Worm (Caenorhabditis elegans) whole organism, young adult: ENCODE measurements around the gene ptr-19.

Source experiments
- B0035.1 ChIP-seq: sonication (generic microtip); optimal IDR thresholded peaks from 2 replicates; lab custom pipeline; 2016; ENCODE audit warnings: missing genetic modification characterization, mild to moderate bottlenecking, missing compliant biosample characterization, missing genotype, missing genetic modification reagents
- B0336.3 ChIP-seq: fragments of 200-800 bp; sonication (Bioruptor generic); IDR thresholded peaks from 2 replicates; pipeline ENCODE4 v1.3.6; 2022; ENCODE audit warnings: missing genetic modification characterization, missing compliant biosample characterization
- C17E4.6 ChIP-seq: fragments of 200-800 bp; sonication (Bioruptor generic); IDR thresholded peaks from 2 replicates; pipeline ENCODE4 v1.3.6; 2022; ENCODE audit warnings: missing genetic modification reagents, missing genetic modification characterization, missing compliant biosample characterization
- D2030.7 ChIP-seq: fragments of 200-800 bp; sonication (Bioruptor generic); IDR thresholded peaks from 2 replicates; pipeline ENCODE4 v1.3.6; 2022; ENCODE audit warnings: missing genetic modification reagents, missing genetic modification characterization, missing compliant biosample characterization
- F22D6.2 ChIP-seq: sonication (generic microtip); optimal IDR thresholded peaks from 2 replicates; lab custom pipeline; 2016; ENCODE audit warnings: mild to moderate bottlenecking, missing genetic modification characterization, missing compliant biosample characterization
- F23B12.7 ChIP-seq: sonication (generic microtip); optimal IDR thresholded peaks from 2 replicates; lab custom pipeline; 2017; ENCODE audit warnings: missing genetic modification characterization, mild to moderate bottlenecking, missing compliant biosample characterization, antibody characterized with exemption, moderate library complexity; ENCODE audit not compliant: insufficient read depth
- F33H1.4 ChIP-seq: fragments of 200-800 bp; sonication (Bioruptor generic); IDR thresholded peaks from 2 replicates; pipeline ENCODE4 v1.3.6; 2022; ENCODE audit warnings: missing genetic modification reagents, missing genetic modification characterization, missing compliant biosample characterization
- F52B5.7 ChIP-seq: sonication (generic microtip); optimal IDR thresholded peaks from 2 replicates; lab custom pipeline; 2016; ENCODE audit warnings: mild to moderate bottlenecking, missing genetic modification characterization, missing compliant biosample characterization
- Y53G8AR.9 ChIP-seq: fragments of 200-800 bp; sonication (Bioruptor generic); conservative IDR thresholded peaks from 2 replicates; pipeline ENCODE4 v1.3.6; 2022; ENCODE audit warnings: missing genetic modification reagents, missing genetic modification characterization, missing compliant biosample characterization
- Y67H2A.10 ChIP-seq: fragments of 200-800 bp; sonication (Bioruptor generic); conservative IDR thresholded peaks from 2 replicates; pipeline ENCODE4 v1.3.6; 2022; ENCODE audit warnings: missing genetic modification reagents, missing genetic modification characterization, missing compliant biosample characterization
- Y79H2A.3 ChIP-seq: fragments of 200-800 bp; sonication (Bioruptor generic); conservative IDR thresholded peaks from 2 replicates; pipeline ENCODE4 v1.3.6; 2022; ENCODE audit warnings: missing genetic modification reagents, missing genetic modification characterization, missing compliant biosample characterization
- akir-1 ChIP-seq: fragments of 200-800 bp; sonication (Bioruptor generic); optimal IDR thresholded peaks from 2 replicates; lab custom pipeline; 2018; ENCODE audit warnings: mild to moderate bottlenecking, missing genetic modification characterization, moderate library complexity, missing compliant biosample characterization
- atf-7 ChIP-seq: sonication (generic microtip); optimal IDR thresholded peaks from 2 replicates; lab custom pipeline; 2017; ENCODE audit warnings: mild to moderate bottlenecking, missing genetic modification characterization, missing compliant biosample characterization
- attf-5 ChIP-seq: fragments of 200-800 bp; sonication (Bioruptor generic); optimal IDR thresholded peaks from 2 replicates; lab custom pipeline; 2018; ENCODE audit warnings: mild to moderate bottlenecking, missing genetic modification characterization, missing compliant biosample characterization
- attf-6 ChIP-seq: fragments of 200-800 bp; sonication (Bioruptor generic); IDR thresholded peaks from 2 replicates; pipeline ENCODE4 v1.3.6; 2022; ENCODE audit warnings: missing genetic modification reagents, missing genetic modification characterization, missing compliant biosample characterization
- cebp-1 ChIP-seq, 2 experiments: fragments of 200-800 bp in 1 of 2; sonication (Bioruptor generic) in 1 of 2; sonication (generic microtip) in 1 of 2; IDR thresholded peaks in 1 of 2; optimal IDR thresholded peaks in 1 of 2; 2 replicates each; pipeline versions ENCODE4 v1.3.6 to Lab custom; 2017 to 2022; ENCODE audit warnings: missing compliant biosample characterization in 2 of 2, missing genetic modification characterization in 2 of 2, mild to moderate bottlenecking in 1 of 2, missing genetic modification reagents in 1 of 2, moderate library complexity in 1 of 2
- dox-1 ChIP-seq: fragments of 200-800 bp; sonication (Bioruptor generic); IDR thresholded peaks from 2 replicates; pipeline ENCODE4 v1.3.6; 2022; ENCODE audit warnings: missing genetic modification reagents, missing genetic modification characterization, missing compliant biosample characterization
- dpl-1 ChIP-seq: fragments of 150-350 bp; optimal IDR thresholded peaks from 2 replicates; lab custom pipeline; 2014; ENCODE audit warnings: missing biosample characterization, missing genetic modification reagents, missing genetic modification characterization
- ekl-4 ChIP-seq: fragments of 200-800 bp; sonication (Bioruptor generic); IDR thresholded peaks from 2 replicates; pipeline ENCODE4 v1.3.6; 2022; ENCODE audit warnings: missing genetic modification reagents, missing genetic modification characterization, missing compliant biosample characterization
- ets-4 ChIP-seq: fragments of 200-800 bp; sonication (Bioruptor generic); optimal IDR thresholded peaks from 2 replicates; lab custom pipeline; 2018; ENCODE audit warnings: mild to moderate bottlenecking, missing genetic modification characterization, missing compliant biosample characterization
- him-1 ChIP-seq: sonication (generic microtip); optimal IDR thresholded peaks from 2 replicates; lab custom pipeline; 2016; ENCODE audit warnings: missing genotype, missing genetic modification reagents, missing genetic modification characterization, missing compliant biosample characterization
- hlh-26 ChIP-seq: fragments of 200-800 bp; sonication (Bioruptor generic); conservative IDR thresholded peaks from 2 replicates; pipeline ENCODE4 v1.3.6; 2022; ENCODE audit warnings: missing genetic modification reagents, missing genetic modification characterization, missing compliant biosample characterization
- let-607 ChIP-seq, 2 experiments: fragments of 200-800 bp in 1 of 2; sonication (Bioruptor generic) in 1 of 2; sonication (generic microtip) in 1 of 2; optimal IDR thresholded peaks; 2 replicates each; lab custom pipeline; 2016 to 2018; ENCODE audit warnings: mild to moderate bottlenecking in 2 of 2, missing compliant biosample characterization in 2 of 2, missing genetic modification characterization in 2 of 2, moderate library complexity in 2 of 2, missing genotype in 1 of 2
- lin-54 ChIP-seq: fragments of 200-800 bp; sonication (Bioruptor generic); optimal IDR thresholded peaks from 2 replicates; lab custom pipeline; 2018; ENCODE audit warnings: mild to moderate bottlenecking, missing genetic modification characterization, missing compliant biosample characterization
- lsl-1 ChIP-seq: fragments of 200-800 bp; sonication (Bioruptor generic); optimal IDR thresholded peaks from 2 replicates; lab custom pipeline; 2018; ENCODE audit warnings: mild to moderate bottlenecking, missing genetic modification characterization, moderate library complexity, missing compliant biosample characterization
- madf-3 ChIP-seq: fragments of 200-800 bp; sonication (Bioruptor generic); IDR thresholded peaks from 2 replicates; pipeline ENCODE4 v1.3.6; 2022; ENCODE audit warnings: missing genetic modification reagents, missing genetic modification characterization, missing compliant biosample characterization
- madf-6 ChIP-seq: fragments of 200-800 bp; sonication (Bioruptor generic); IDR thresholded peaks from 2 replicates; pipeline ENCODE4 v1.3.6; 2022; ENCODE audit warnings: missing genetic modification reagents, missing genetic modification characterization, missing compliant biosample characterization
- madf-8 ChIP-seq: fragments of 200-800 bp; sonication (Bioruptor generic); conservative IDR thresholded peaks from 2 replicates; pipeline ENCODE4 v1.3.6; 2022; ENCODE audit warnings: missing genetic modification reagents, missing genetic modification characterization, missing compliant biosample characterization
- nfyb-1 ChIP-seq: fragments of 200-800 bp; sonication (Bioruptor generic); IDR thresholded peaks from 2 replicates; pipeline ENCODE4 v1.3.6; 2022; ENCODE audit warnings: missing genetic modification reagents, missing genetic modification characterization, missing compliant biosample characterization
- nhr-120 ChIP-seq: fragments of 200-800 bp; sonication (Bioruptor generic); IDR thresholded peaks from 2 replicates; pipeline ENCODE4 v1.3.6; 2022; ENCODE audit warnings: missing genetic modification characterization, missing compliant biosample characterization
- nhr-80 ChIP-seq: sonication (generic microtip); optimal IDR thresholded peaks from 2 replicates; lab custom pipeline; 2016; ENCODE audit warnings: missing genetic modification characterization, missing compliant biosample characterization
- pha-4 ChIP-seq: fragments of 150-350 bp; sonication (generic microtip); optimal IDR thresholded peaks from 2 replicates; lab custom pipeline; 2014; ENCODE audit warnings: missing biosample characterization, missing genetic modification reagents, missing genetic modification characterization
- rcor-1 ChIP-seq: fragments of 200-800 bp; sonication (Bioruptor generic); IDR thresholded peaks from 2 replicates; pipeline ENCODE4 v1.3.6; 2022; ENCODE audit warnings: missing genetic modification reagents, missing genetic modification characterization, missing compliant biosample characterization
- repo-1 ChIP-seq: sonication (generic microtip); optimal IDR thresholded peaks from 2 replicates; lab custom pipeline; 2017; ENCODE audit warnings: mild to moderate bottlenecking, missing genetic modification characterization, missing compliant biosample characterization
- sea-2 ChIP-seq: fragments of 200-800 bp; sonication (Bioruptor generic); IDR thresholded peaks from 2 replicates; pipeline ENCODE4 v1.3.6; 2022; ENCODE audit warnings: missing genetic modification characterization, missing compliant biosample characterization
- snpc-1.1 ChIP-seq: sonication (generic microtip); optimal IDR thresholded peaks from 2 replicates; lab custom pipeline; 2017; ENCODE audit warnings: missing genetic modification characterization, mild to moderate bottlenecking, missing compliant biosample characterization, antibody characterized with exemption, moderate library complexity, missing genotype, missing genetic modification reagents; ENCODE audit not compliant: insufficient read depth
- xnd-1 ChIP-seq: sonication (generic microtip); optimal IDR thresholded peaks from 2 replicates; lab custom pipeline; 2016; ENCODE audit warnings: missing genotype, missing genetic modification reagents, missing genetic modification characterization, missing compliant biosample characterization
- ztf-28 ChIP-seq: fragments of 200-800 bp; sonication (Bioruptor generic); IDR thresholded peaks from 2 replicates; pipeline ENCODE4 v1.3.6; 2022; ENCODE audit warnings: missing genetic modification reagents, missing genetic modification characterization, missing compliant biosample characterization
- ztf-3 ChIP-seq: fragments of 200-800 bp; sonication (Bioruptor generic); optimal IDR thresholded peaks from 2 replicates; lab custom pipeline; 2018; ENCODE audit warnings: mild to moderate bottlenecking, missing genetic modification characterization, missing compliant biosample characterization

Gene ptr-19

ce11 chrIII:10820592-10821242, 39.1 kb downstream of the ptr-19 start:
- TF ChIP-seq ekl-4 (no peak), B0336.3 (GFP tag; lab: Robert Waterston, UW) (no peak), ztf-3 (GFP tag; lab: Kevin White, UChicago) (no peak), pha-4 (tag; lab: Kevin White, UChicago) (no peak), F33H1.4 (peak; percentile 88), B0035.1 (tag; lab: Kevin White, UChicago) (no peak), madf-3 (GFP tag; lab: Robert Waterston, UW) (no peak), D2030.7 (GFP tag; lab: Robert Waterston, UW) (peak; percentile 42; the same call in 1 of the 2 replicates), nhr-80 (tag; lab: Kevin White, UChicago) (peak; percentile 4), snpc-1.1 (tag; lab: Kevin White, UChicago) (no peak), madf-6 (GFP tag; lab: Robert Waterston, UW) (peak; percentile 78), repo-1 (tag; lab: Kevin White, UChicago) (no peak), madf-8 (GFP tag; lab: Robert Waterston, UW) (peak; percentile 56), lsl-1 (peak; percentile 96), attf-5 (GFP tag; lab: Kevin White, UChicago) (no peak), hlh-26 (GFP tag; lab: Robert Waterston, UW) (no peak), xnd-1 (tag; lab: Kevin White, UChicago) (peak; percentile 77), akir-1 (GFP tag; lab: Kevin White, UChicago) (no peak), ztf-28 (GFP tag; lab: Robert Waterston, UW) (no peak), F22D6.2 (no peak), ets-4 (no peak), Y53G8AR.9 (GFP tag; lab: Robert Waterston, UW) (0 out of 2 replicates have a peak, but pooled peaks have one; percentile 48), F23B12.7 (tag; lab: Kevin White, UChicago) (peak; percentile 16), rcor-1 (GFP tag; lab: Robert Waterston, UW) (no peak), nhr-120 (GFP tag; lab: Robert Waterston, UW) (no peak), him-1 (peak; percentile 6), lin-54 (GFP tag; lab: Kevin White, UChicago) (no peak), dox-1 (peak; percentile 37; the same call in 1 of the 2 replicates), dpl-1 (GFP tag; lab: Kevin White, UChicago) (no peak), atf-7 (tag; lab: Kevin White, UChicago) (no peak), Y79H2A.3 (no peak), sea-2 (GFP tag; lab: Robert Waterston, UW) (no peak), let-607 (tag; optimal IDR thresholded peaks at IDR 0.05; lab: Kevin White, UChicago) (peak in 1 of 2 experiments; percentile 61), nfyb-1 (GFP tag; lab: Robert Waterston, UW) (0 out of 2 replicates have a peak, but pooled peaks have one; percentile 23), C17E4.6 (GFP tag; lab: Robert Waterston, UW) (no peak), attf-6 (GFP tag; lab: Robert Waterston, UW) (no peak), F52B5.7 (no peak), Y67H2A.10 (GFP tag; lab: Robert Waterston, UW) (no peak), cebp-1 (GFP tag; IDR thresholded peaks at IDR 0.05; lab: Robert Waterston, UW) (no peak), cebp-1 (tag; optimal IDR thresholded peaks at IDR 0.05; lab: Kevin White, UChicago) (peak; percentile 31)
- TF ChIP-seq, all 124 proteins: peak for 14
